Worm (Caenorhabditis elegans) whole organism, midembryonic: ENCODE data around the gene srb-3.
"Not testable (repeated sequence)": the region's sequence is repeated elsewhere in the genome, so short reads cannot be mapped to it uniquely, and the experiment has no call there.

ENCODE experiments used
- T22C8.4 ChIP-seq: fragments of 200-800 bp; sonication (Bioruptor generic); IDR thresholded peaks from 2 replicates; pipeline ENCODE4 v1.3.6; 2022; ENCODE audit warnings: missing genetic modification characterization, missing compliant biosample characterization
- cog-1 ChIP-seq: sonication (generic microtip); optimal IDR thresholded peaks from 2 replicates; lab custom pipeline; 2016; ENCODE audit warnings: missing genetic modification characterization, missing compliant biosample characterization
- flt-1 ChIP-seq: fragments of 200-800 bp; sonication (Bioruptor generic); IDR thresholded peaks from 2 replicates; pipeline ENCODE4 v1.3.6; 2022; ENCODE audit warnings: missing genetic modification characterization, missing compliant biosample characterization
- klf-2 ChIP-seq: fragments of 200-800 bp; sonication (Bioruptor generic); conservative IDR thresholded peaks from 2 replicates; pipeline ENCODE4 v1.3.6; 2022; ENCODE audit warnings: missing genetic modification reagents, missing genetic modification characterization, missing compliant biosample characterization
- med-1 ChIP-seq: sonication (generic microtip); optimal IDR thresholded peaks from 2 replicates; lab custom pipeline; 2017; ENCODE audit warnings: missing genetic modification characterization, mild to moderate bottlenecking, missing compliant biosample characterization, antibody characterized with exemption, missing genetic modification reagents; ENCODE audit not compliant: insufficient read depth
- ref-1 ChIP-seq: fragments of 200-800 bp; sonication (Bioruptor generic); conservative IDR thresholded peaks from 2 replicates; pipeline ENCODE4 v1.3.6; 2022; ENCODE audit warnings: missing genetic modification reagents, missing genetic modification characterization, missing compliant biosample characterization
- tab-1 ChIP-seq: fragments of 200-800 bp; sonication (Bioruptor generic); IDR thresholded peaks from 2 replicates; pipeline ENCODE4 v1.3.6; 2022; ENCODE audit warnings: missing genetic modification characterization, missing compliant biosample characterization
- ztf-23 ChIP-seq: fragments of 200-800 bp; sonication (Bioruptor generic); IDR thresholded peaks from 2 replicates; pipeline ENCODE4 v1.3.6; 2022; ENCODE audit warnings: missing genetic modification reagents, missing genetic modification characterization, missing compliant biosample characterization
- ztf-29 ChIP-seq: fragments of 200-800 bp; sonication (Bioruptor generic); IDR thresholded peaks from 2 replicates; pipeline ENCODE4 v1.3.6; 2022; ENCODE audit warnings: missing genetic modification reagents, missing genetic modification characterization, missing compliant biosample characterization

srb-3 gene

ce11 chrII:5161102-5161501 lies 5.5 kb downstream of the srb-3 start, which contains the start of gene C27D6.11:
Gene C27D6.11 (minus strand): TSS chrII:5161202.
- TF ChIP-seq med-1 (GFP tag; lab: Kevin White, UChicago) (no peak), cog-1 (tag; lab: Kevin White, UChicago) (no peak), flt-1 (GFP tag; lab: Robert Waterston, UW) (no peak), T22C8.4 (no peak), ztf-23 (GFP tag; lab: Robert Waterston, UW) (no peak), ztf-29 (GFP tag; lab: Robert Waterston, UW) (no peak), ref-1 (GFP tag; lab: Robert Waterston, UW) (no peak), tab-1 (no peak), klf-2 (GFP tag; lab: Robert Waterston, UW) (no peak)

DNA sequence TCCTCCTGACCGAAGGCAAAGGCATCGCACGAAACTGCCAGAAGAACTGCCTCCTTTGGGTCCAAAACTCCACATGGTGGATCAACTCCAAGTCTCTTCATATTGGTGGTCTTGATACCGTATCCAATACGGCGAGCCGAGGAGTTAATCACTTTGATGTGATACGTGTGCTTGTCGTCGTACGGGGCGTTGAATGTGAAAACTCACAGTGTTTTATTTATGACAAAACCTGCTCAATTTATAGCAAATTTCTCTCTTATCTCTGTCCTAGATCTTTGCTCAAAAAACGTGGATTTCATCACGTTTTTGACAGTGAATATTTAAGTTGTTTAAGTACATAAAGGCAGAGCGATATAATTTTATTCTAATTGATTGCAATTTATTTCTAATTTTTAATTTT lies 7.9 kb downstream of the srb-3 start, which contains the start of gene F58A6.9:
Gene F58A6.9 (minus strand): TSS at position 101 of the 400 bp plus-strand sequence.
- TF ChIP-seq med-1 (GFP tag; lab: Kevin White, UChicago); cog-1 (tag; lab: Kevin White, UChicago); ztf-23 (GFP tag; lab: Robert Waterston, UW): not testable (repeated sequence)

DNA sequence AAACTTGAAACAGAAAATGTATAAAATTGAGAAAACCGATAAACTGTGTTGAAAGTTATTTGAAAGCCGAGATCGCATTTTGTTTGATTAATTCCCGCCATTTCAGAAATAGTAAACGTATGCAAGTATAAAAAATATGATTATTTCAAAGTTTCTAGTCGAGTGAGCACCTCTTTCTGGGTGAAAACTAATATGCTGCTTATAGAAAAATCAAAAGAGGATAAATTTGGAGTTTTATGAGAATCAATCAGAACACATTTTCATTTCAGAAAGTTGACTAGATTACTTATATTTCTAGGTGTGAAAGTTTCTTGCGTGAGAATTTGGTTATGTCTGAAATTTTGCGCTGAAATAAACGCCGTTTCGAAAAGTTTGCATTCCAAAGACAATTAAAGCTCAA lies 9.1 kb downstream of the srb-3 start, which contains the start of gene srb-13:
Gene srb-13 (minus strand): TSS at position 101 of the 400 bp plus-strand sequence.
- TF ChIP-seq tab-1 (no peak), ref-1 (GFP tag; lab: Robert Waterston, UW) (no peak), T22C8.4 (no peak), ztf-23 (GFP tag; lab: Robert Waterston, UW) (no peak), med-1 (GFP tag; lab: Kevin White, UChicago) (no peak), flt-1 (GFP tag; lab: Robert Waterston, UW) (no peak), cog-1 (tag; lab: Kevin White, UChicago) (no peak), klf-2 (GFP tag; lab: Robert Waterston, UW) (no peak), ztf-29 (GFP tag; lab: Robert Waterston, UW) (no peak)

- TF ChIP-seq med-1 (GFP tag; lab: Kevin White, UChicago) (no peak), ref-1 (GFP tag; lab: Robert Waterston, UW) (no peak), ztf-29 (GFP tag; lab: Robert Waterston, UW) (no peak), tab-1 (no peak), T22C8.4 (no peak), flt-1 (GFP tag; lab: Robert Waterston, UW) (no peak), klf-2 (GFP tag; lab: Robert Waterston, UW) (no peak), cog-1 (tag; lab: Kevin White, UChicago) (no peak), ztf-23 (GFP tag; lab: Robert Waterston, UW) (no peak)
Measured at ce11 chrII:5156983-5157382, 9.7 kb downstream of the srb-3 start, which contains the start of gene msp-45. Gene msp-45 (minus strand): TSS chrII:5157083.

- TF ChIP-seq ztf-23 (GFP tag; lab: Robert Waterston, UW): no peak
- TF ChIP-seq ztf-29 (GFP tag; lab: Robert Waterston, UW): no peak
- no peak for TF ChIP-seq flt-1 (GFP tag; lab: Robert Waterston, UW)
- TF ChIP-seq T22C8.4: no peak
- TF ChIP-seq med-1 (GFP tag; lab: Kevin White, UChicago): no peak
- no peak for TF ChIP-seq klf-2 (GFP tag; lab: Robert Waterston, UW)
- no peak for TF ChIP-seq tab-1
- TF ChIP-seq ref-1 (GFP tag; lab: Robert Waterston, UW): no peak
- TF ChIP-seq cog-1 (tag; lab: Kevin White, UChicago): no peak
Measured at ce11 chrII:5154540-5154939, 12.1 kb downstream of the srb-3 start, which contains the start of gene srb-12. Gene srb-12 (minus strand): TSS chrII:5154640.

DNA sequence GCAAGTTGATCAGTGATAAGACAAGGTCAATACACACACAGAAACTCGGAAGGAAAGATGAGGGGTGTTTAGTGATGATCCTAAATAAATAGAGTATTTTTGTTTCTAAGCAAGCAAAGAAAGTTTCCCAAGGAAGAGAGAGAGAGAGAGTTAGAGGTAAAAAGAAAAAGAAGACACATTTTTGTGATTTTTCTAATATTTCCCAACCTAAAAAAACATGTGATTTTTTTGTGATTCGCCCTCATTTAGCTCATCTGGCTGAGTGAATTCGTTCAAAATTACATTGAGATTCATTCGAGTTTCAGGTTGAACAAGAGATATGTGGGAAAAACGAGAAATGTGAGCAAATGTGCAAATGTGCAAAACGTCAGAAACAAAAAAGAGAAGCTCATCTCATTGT lies 15.8 kb downstream of the srb-3 start, which contains the start of gene srb-16:
Gene srb-16 (minus strand): TSS at position 101 of the 400 bp plus-strand sequence.
- TF ChIP-seq ztf-23 (GFP tag; lab: Robert Waterston, UW) (no peak), ref-1 (GFP tag; lab: Robert Waterston, UW) (no peak), med-1 (GFP tag; lab: Kevin White, UChicago) (no peak), tab-1 (no peak), klf-2 (GFP tag; lab: Robert Waterston, UW) (no peak), flt-1 (GFP tag; lab: Robert Waterston, UW) (no peak), ztf-29 (GFP tag; lab: Robert Waterston, UW) (no peak), T22C8.4 (no peak), cog-1 (tag; lab: Kevin White, UChicago) (no peak)

- TF ChIP-seq ztf-29 (GFP tag; lab: Robert Waterston, UW): no peak
Measured at ce11 chrII:5148349-5148748, 18.3 kb downstream of the srb-3 start, which contains the start of gene F58A6.5. Gene F58A6.5 (minus strand): TSS chrII:5148449.

DNA sequence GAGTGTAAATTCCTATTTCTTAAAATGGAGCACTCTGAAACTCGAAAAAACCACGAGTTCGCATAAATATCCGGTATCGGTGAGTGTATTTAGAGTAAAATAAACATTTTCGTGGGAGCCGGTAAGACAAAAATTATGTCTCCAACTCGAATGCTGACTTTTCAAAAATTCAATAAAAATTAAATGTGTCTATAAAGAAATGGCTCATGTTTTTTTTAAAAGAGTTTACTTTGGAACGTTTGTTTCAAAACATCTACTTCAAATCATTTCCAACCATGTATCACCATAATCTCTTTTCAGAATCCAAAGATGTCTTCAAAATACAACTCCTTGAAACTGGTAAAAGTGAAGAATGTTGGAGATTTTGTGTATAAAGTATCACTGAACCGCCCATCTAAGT lies 24.0 kb downstream of the srb-3 start, which contains the start of gene F58A6.1:
Gene F58A6.1 (plus strand): TSS at position 301 of the 400 bp plus-strand sequence.
- TF ChIP-seq tab-1: no peak
- no peak for TF ChIP-seq ztf-29 (GFP tag; lab: Robert Waterston, UW)
- no peak for TF ChIP-seq klf-2 (GFP tag; lab: Robert Waterston, UW)
- TF ChIP-seq cog-1 (tag; lab: Kevin White, UChicago): no peak
- no peak for TF ChIP-seq med-1 (GFP tag; lab: Kevin White, UChicago)
- no peak for TF ChIP-seq T22C8.4
- TF ChIP-seq ztf-23 (GFP tag; lab: Robert Waterston, UW): no peak
- no peak for TF ChIP-seq flt-1 (GFP tag; lab: Robert Waterston, UW)
- TF ChIP-seq ref-1 (GFP tag; lab: Robert Waterston, UW): no peak

DNA sequence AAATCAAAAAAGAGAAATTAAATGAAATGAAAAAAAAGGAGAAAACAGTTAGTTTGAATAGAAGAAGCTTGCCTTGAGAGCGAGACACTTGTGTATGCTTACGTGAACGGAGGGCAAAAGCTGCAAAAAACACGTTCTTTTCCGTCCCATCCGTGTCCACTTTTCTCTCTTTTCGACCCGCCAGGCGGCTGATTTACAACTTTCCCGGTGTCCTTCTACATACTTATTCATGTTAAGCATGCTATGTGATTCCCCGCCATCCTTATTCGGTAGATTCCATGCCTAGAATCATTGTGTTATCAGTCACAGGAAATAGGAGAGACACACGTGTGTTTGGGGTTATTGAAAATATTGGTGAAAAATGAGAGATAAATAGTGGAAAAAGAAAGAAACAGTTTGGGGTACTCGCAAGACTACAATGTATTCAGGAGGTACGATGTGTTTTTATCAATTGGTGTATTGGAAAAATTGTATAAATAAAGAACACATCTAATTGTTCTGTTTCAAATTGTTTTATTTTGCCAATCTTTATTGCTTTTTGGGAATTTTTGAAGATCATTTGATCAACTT lies 24.6 kb downstream of the srb-3 start, which contains the start of gene nas-29:
Gene nas-29 (minus strand): TSS at position 92 of the 570 bp plus-strand sequence.
- TF ChIP-seq ztf-23 (GFP tag; lab: Robert Waterston, UW) (no peak), flt-1 (GFP tag; lab: Robert Waterston, UW) (no peak), ref-1 (GFP tag; lab: Robert Waterston, UW) (no peak), klf-2 (GFP tag; lab: Robert Waterston, UW) (no peak), med-1 (GFP tag; lab: Kevin White, UChicago) (no peak), tab-1 (no peak), cog-1 (tag; lab: Kevin White, UChicago) (no peak), T22C8.4 (no peak), ztf-29 (GFP tag; lab: Robert Waterston, UW) (no peak)
